Worm (Caenorhabditis elegans) whole organism, L2 larva: ENCODE results near the gene F40G9.6.

Experiments
- C34F6.9 ChIP-seq: fragments of 150-350 bp; optimal IDR thresholded peaks from 2 replicates; lab custom pipeline; 2014; ENCODE audit warnings: missing biosample characterization, missing genetic modification characterization
- F13H6.1 ChIP-seq: sonication (generic microtip); optimal IDR thresholded peaks from 2 replicates; lab custom pipeline; 2016; ENCODE audit warnings: missing genetic modification characterization, missing compliant biosample characterization
- R02D3.7 ChIP-seq: fragments of 150-350 bp; optimal IDR thresholded peaks from 2 replicates; lab custom pipeline; 2014; ENCODE audit warnings: missing biosample characterization, missing genetic modification characterization
- Y55F3AM.14 ChIP-seq: fragments of 200-800 bp; sonication (Bioruptor generic); optimal IDR thresholded peaks from 2 replicates; lab custom pipeline; 2018; ENCODE audit warnings: mild to moderate bottlenecking, missing genetic modification characterization, missing compliant biosample characterization
- ZK546.5 ChIP-seq: sonication (generic microtip); optimal IDR thresholded peaks from 2 replicates; lab custom pipeline; 2017; ENCODE audit warnings: missing biosample characterization, missing genetic modification characterization
- aly-2 ChIP-seq: fragments of 150-350 bp; optimal IDR thresholded peaks from 2 replicates; lab custom pipeline; 2014; ENCODE audit warnings: missing biosample characterization, missing genetic modification characterization
- blmp-1 ChIP-seq: sonication (generic microtip); optimal IDR thresholded peaks from 2 replicates; lab custom pipeline; 2017; ENCODE audit warnings: missing genetic modification characterization, mild to moderate bottlenecking, missing compliant biosample characterization, antibody characterized with exemption, moderate library complexity; ENCODE audit not compliant: insufficient read depth
- ceh-16 ChIP-seq: fragments of 150-350 bp; optimal IDR thresholded peaks from 2 replicates; lab custom pipeline; 2014; ENCODE audit warnings: missing biosample characterization, missing genetic modification characterization
- ceh-82 ChIP-seq: fragments of 150-350 bp; optimal IDR thresholded peaks from 2 replicates; lab custom pipeline; 2014; ENCODE audit warnings: missing biosample characterization, missing genetic modification characterization
- dmd-4 ChIP-seq: sonication (generic microtip); optimal IDR thresholded peaks from 2 replicates; lab custom pipeline; 2017; ENCODE audit warnings: missing biosample characterization, missing genetic modification characterization
- egl-27 ChIP-seq: sonication (generic microtip); optimal IDR thresholded peaks from 3 replicates; lab custom pipeline; 2017; ENCODE audit warnings: missing biosample characterization, missing genetic modification reagents, missing genetic modification characterization
- elt-1 ChIP-seq: fragments of 150-350 bp; optimal IDR thresholded peaks from 2 replicates; lab custom pipeline; 2014; ENCODE audit warnings: missing biosample characterization, missing genetic modification characterization
- elt-3 ChIP-seq: sonication (generic microtip); optimal IDR thresholded peaks from 2 replicates; lab custom pipeline; 2017; ENCODE audit warnings: missing biosample characterization, missing genetic modification characterization
- fos-1 ChIP-seq: fragments of 150-350 bp; optimal IDR thresholded peaks from 2 replicates; lab custom pipeline; 2014; ENCODE audit warnings: missing biosample characterization, missing genetic modification characterization
- lin-11 ChIP-seq: fragments of 150-350 bp; sonication (generic microtip); optimal IDR thresholded peaks from 2 replicates; lab custom pipeline; 2014; ENCODE audit warnings: missing biosample characterization, missing genetic modification characterization, inconsistent platforms, mixed read lengths
- lin-39 ChIP-seq: fragments of 150-350 bp; optimal IDR thresholded peaks from 2 replicates; lab custom pipeline; 2014; ENCODE audit warnings: missing biosample characterization, missing genetic modification reagents, missing genetic modification characterization
- mab-5 ChIP-seq: fragments of 150-350 bp; optimal IDR thresholded peaks from 2 replicates; lab custom pipeline; 2014; ENCODE audit warnings: missing biosample characterization, missing genetic modification characterization
- mbf-1 ChIP-seq: sonication (generic microtip); optimal IDR thresholded peaks from 2 replicates; lab custom pipeline; 2017; ENCODE audit warnings: missing biosample characterization, missing genetic modification characterization
- mdl-1 ChIP-seq, 2 experiments: fragments of 150-350 bp in 1 of 2; sonication (generic microtip) in 1 of 2; optimal IDR thresholded peaks; 2 replicates each; lab custom pipeline; 2017; ENCODE audit warnings: missing biosample characterization in 2 of 2, missing genetic modification characterization in 2 of 2
- nhr-10 ChIP-seq: sonication (generic microtip); optimal IDR thresholded peaks from 2 replicates; lab custom pipeline; 2017; ENCODE audit warnings: missing biosample characterization, missing genetic modification characterization
- nhr-12 ChIP-seq: fragments of 150-350 bp; optimal IDR thresholded peaks from 2 replicates; lab custom pipeline; 2014; ENCODE audit warnings: missing biosample characterization, missing genetic modification characterization
- nhr-129 ChIP-seq: fragments of 150-350 bp; optimal IDR thresholded peaks from 2 replicates; lab custom pipeline; 2014; ENCODE audit warnings: missing biosample characterization, missing genetic modification characterization
- nhr-21 ChIP-seq: fragments of 150-350 bp; optimal IDR thresholded peaks from 2 replicates; lab custom pipeline; 2014; ENCODE audit warnings: missing biosample characterization, missing genetic modification characterization
- nhr-23 ChIP-seq: fragments of 150-350 bp; optimal IDR thresholded peaks from 2 replicates; lab custom pipeline; 2014; ENCODE audit warnings: missing biosample characterization, missing genetic modification reagents, missing genetic modification characterization
- nhr-237 ChIP-seq: fragments of 150-350 bp; optimal IDR thresholded peaks from 2 replicates; lab custom pipeline; 2014; ENCODE audit warnings: missing biosample characterization, missing genetic modification characterization
- nhr-6 ChIP-seq: fragments of 150-350 bp; optimal IDR thresholded peaks from 2 replicates; lab custom pipeline; 2014; ENCODE audit warnings: missing biosample characterization, missing genetic modification characterization
- sem-4 ChIP-seq: fragments of 150-350 bp; optimal IDR thresholded peaks from 2 replicates; lab custom pipeline; 2014; ENCODE audit warnings: missing biosample characterization, missing genetic modification reagents, missing genetic modification characterization
- sma-3 ChIP-seq: sonication (generic microtip); optimal IDR thresholded peaks from 2 replicates; lab custom pipeline; 2016; ENCODE audit warnings: missing genetic modification reagents, missing genetic modification characterization, missing compliant biosample characterization
- sma-9 ChIP-seq, 2 experiments: fragments of 150-350 bp in 1 of 2; sonication (generic microtip) in 1 of 2; optimal IDR thresholded peaks; 2 replicates each; lab custom pipeline; 2014 to 2016; ENCODE audit warnings: missing genetic modification characterization in 2 of 2, mild to moderate bottlenecking in 1 of 2, missing biosample characterization in 1 of 2, missing compliant biosample characterization in 1 of 2, missing genetic modification reagents in 1 of 2, moderate library complexity in 1 of 2
- snpc-4 ChIP-seq: fragments of 150-350 bp; optimal IDR thresholded peaks from 2 replicates; lab custom pipeline; 2014; ENCODE audit warnings: missing biosample characterization, missing genetic modification characterization
- unc-55 ChIP-seq: fragments of 150-350 bp; sonication (generic microtip); optimal IDR thresholded peaks from 3 replicates; lab custom pipeline; 2014; ENCODE audit warnings: missing biosample characterization, missing genetic modification reagents, missing genetic modification characterization
- ztf-1 ChIP-seq: fragments of 200-800 bp; sonication (Bioruptor generic); conservative IDR thresholded peaks from 2 replicates; pipeline ENCODE4 v1.3.6; 2022; ENCODE audit warnings: missing genetic modification characterization, missing compliant biosample characterization
- ztf-11 ChIP-seq: sonication (generic microtip); optimal IDR thresholded peaks from 2 replicates; lab custom pipeline; 2017; ENCODE audit warnings: missing biosample characterization, missing genetic modification characterization

F40G9.6 gene

DNA sequence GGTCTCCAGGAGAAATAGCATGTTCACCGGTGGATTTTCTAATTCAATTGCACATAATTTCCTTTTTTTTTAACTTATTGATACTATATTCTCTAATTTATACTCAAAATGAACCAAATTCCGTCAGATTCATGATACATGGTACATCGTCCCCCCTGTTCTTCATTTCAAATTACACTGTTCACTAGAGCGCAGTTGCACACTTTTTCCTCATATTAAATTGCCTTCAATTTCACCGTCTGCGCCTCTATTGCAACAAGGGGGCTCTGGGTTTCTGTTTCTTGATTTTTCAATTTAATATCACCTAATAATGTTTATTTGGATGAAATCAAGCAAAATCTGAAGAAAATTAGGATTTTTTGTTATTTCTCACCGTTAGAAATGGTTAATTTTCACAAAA is 47.7 kb upstream of the F40G9.6 start (continued):
- no peak for TF ChIP-seq lin-11 (tag; lab: Kevin White, UChicago)
- peak; percentile 31 for TF ChIP-seq nhr-6 (tag; lab: Kevin White, UChicago)
- TF ChIP-seq, all 48 proteins: peak for 11

DNA sequence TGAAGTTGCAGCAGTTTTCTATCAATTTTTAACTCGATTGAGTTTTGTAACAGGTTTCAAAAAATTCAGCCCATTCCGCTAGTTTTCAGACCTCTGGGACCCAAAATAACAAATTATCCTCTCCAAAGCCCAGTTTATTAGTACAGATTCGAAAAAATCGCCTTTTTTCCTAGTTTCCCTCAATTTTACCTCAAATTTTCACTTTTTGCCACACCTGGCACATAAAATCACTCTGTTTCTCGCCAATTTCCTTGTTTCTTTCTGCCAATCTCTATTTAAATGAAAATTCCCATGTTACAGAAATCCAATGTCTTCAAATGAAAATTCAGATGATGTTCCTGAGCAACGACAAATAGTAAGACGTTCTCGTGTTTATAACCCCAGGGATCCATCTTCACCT is 47.2 kb upstream of the F40G9.6 start, which contains the start of gene pals-22:
pals-22 (plus strand) TSS at position 301 of the 400 bp plus-strand sequence.
- TF ChIP-seq ztf-11 (tag; lab: Kevin White, UChicago) (no peak), ztf-1 (no peak), ceh-16 (tag; lab: Kevin White, UChicago) (no peak), ceh-82 (tag; lab: Kevin White, UChicago) (no peak), lin-39 (tag; lab: Kevin White, UChicago) (no peak), F13H6.1 (tag; lab: Kevin White, UChicago) (no peak), snpc-4 (no peak), dmd-4 (no peak)

DNA sequence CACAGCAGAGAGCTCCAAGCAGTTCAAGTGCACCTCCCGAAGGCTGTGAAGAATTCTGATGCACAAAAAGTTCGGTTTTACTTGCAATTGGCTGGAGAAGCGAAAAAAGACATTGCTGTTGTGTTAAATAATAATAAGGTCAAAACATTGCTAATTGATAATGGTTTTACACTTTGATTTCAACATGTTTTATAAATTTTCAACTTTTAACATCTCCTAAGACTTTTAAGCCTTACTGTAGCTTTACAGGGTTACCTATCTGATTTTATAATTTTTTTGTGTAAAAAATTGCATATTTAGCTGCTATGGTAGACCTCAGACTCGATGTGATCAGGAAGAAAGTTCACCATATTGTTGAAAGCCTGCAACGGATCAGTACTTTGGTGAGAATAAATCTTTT is 45.1 kb upstream of the F40G9.6 start, which contains the start of gene pals-25:
pals-25 (plus strand) TSS at position 301 of the 400 bp plus-strand sequence.
- TF ChIP-seq mdl-1 (tag; optimal IDR thresholded peaks at IDR 0.05; lab: Kevin White, UChicago) (no peak), lin-39 (tag; lab: Kevin White, UChicago) (no peak), elt-3 (tag; lab: Kevin White, UChicago) (no peak), ceh-82 (tag; lab: Kevin White, UChicago) (no peak), nhr-21 (tag; lab: Kevin White, UChicago) (no peak), ZK546.5 (tag; lab: Kevin White, UChicago) (no peak)
- TF ChIP-seq, all 48 proteins: peak for 0

DNA sequence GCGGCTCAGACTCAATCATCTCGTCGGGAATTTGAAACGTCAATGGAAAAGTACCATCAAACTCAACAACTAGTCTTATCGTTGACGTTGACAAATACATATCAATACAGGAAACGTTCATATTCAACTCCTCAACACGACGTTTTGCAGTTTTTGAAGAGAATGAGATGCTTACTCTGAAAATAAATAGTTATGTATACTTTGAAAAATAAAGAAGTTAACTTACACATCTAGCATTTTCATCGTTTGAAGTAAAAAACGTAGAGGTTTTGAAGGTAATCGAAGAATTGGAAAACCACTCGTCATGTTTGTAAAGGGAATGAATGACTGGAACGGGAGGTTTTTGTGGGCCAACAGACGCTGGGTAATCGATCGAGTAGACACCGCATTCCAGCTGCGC is 38.4 kb upstream of the F40G9.6 start, which contains the start of gene fbxb-81:
fbxb-81 (minus strand) TSS at position 314 of the 400 bp plus-strand sequence.
- TF ChIP-seq elt-1, result no peak
- TF ChIP-seq ZK546.5 (tag; lab: Kevin White, UChicago), result no peak
- TF ChIP-seq egl-27 (tag; lab: Kevin White, UChicago), result no peak
- TF ChIP-seq aly-2 (tag; lab: Kevin White, UChicago), result no peak
- no peak for TF ChIP-seq Y55F3AM.14
- TF ChIP-seq nhr-10 (tag; lab: Kevin White, UChicago), result no peak
- TF ChIP-seq sma-3 (GFP tag; lab: Kevin White, UChicago), result no peak
- no peak for TF ChIP-seq dmd-4

DNA sequence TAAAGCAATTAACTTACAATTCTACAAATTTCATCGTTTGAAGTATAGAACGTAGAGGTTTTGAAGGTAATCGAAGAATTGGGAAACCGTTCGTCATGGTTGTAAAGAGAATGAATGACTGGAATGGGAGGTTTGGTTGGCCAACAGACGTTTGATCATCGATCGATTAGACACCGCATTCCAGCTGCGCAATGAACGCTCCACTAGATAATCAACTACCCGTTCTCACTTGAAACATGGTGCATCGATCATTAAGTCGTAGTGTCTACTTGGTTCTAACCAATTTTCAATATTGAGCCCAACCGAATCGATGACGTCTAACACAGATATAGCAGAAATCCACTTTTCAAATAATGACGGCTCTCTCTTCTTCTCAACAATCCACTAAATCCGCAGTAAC is 36.2 kb upstream of the F40G9.6 start, which contains the start of gene fbxb-82:
fbxb-82 (minus strand) TSS at position 101 of the 400 bp plus-strand sequence.
- TF ChIP-seq C34F6.9 (tag; lab: Kevin White, UChicago) (no peak), nhr-237 (tag; lab: Kevin White, UChicago) (no peak), nhr-23 (tag; lab: Kevin White, UChicago) (no peak), nhr-10 (tag; lab: Kevin White, UChicago) (no peak), snpc-4 (no peak), nhr-129 (tag; lab: Kevin White, UChicago) (no peak), dmd-4 (no peak), lin-39 (tag; lab: Kevin White, UChicago) (no peak), mbf-1 (tag; lab: Kevin White, UChicago) (no peak), blmp-1 (tag; lab: Kevin White, UChicago) (no peak), sem-4 (tag; lab: Kevin White, UChicago) (no peak), fos-1 (tag; lab: Kevin White, UChicago) (no peak), unc-55 (GFP tag; lab: Kevin White, UChicago) (no peak), F13H6.1 (tag; lab: Kevin White, UChicago) (no peak), egl-27 (tag; lab: Kevin White, UChicago) (no peak), R02D3.7 (no peak), nhr-12 (tag; lab: Kevin White, UChicago) (no peak), sma-9 (GFP tag; optimal IDR thresholded peaks at IDR 0.05; lab: Kevin White, UChicago) (no peak), sma-9 (tag; optimal IDR thresholded peaks at IDR 0.05; lab: Kevin White, UChicago) (no peak), mab-5 (tag; lab: Kevin White, UChicago) (no peak), nhr-6 (tag; lab: Kevin White, UChicago) (no peak)
